Worm (Caenorhabditis elegans): ENCODE results near the gene C55A6.3.

Gene C55A6.3

DNA sequence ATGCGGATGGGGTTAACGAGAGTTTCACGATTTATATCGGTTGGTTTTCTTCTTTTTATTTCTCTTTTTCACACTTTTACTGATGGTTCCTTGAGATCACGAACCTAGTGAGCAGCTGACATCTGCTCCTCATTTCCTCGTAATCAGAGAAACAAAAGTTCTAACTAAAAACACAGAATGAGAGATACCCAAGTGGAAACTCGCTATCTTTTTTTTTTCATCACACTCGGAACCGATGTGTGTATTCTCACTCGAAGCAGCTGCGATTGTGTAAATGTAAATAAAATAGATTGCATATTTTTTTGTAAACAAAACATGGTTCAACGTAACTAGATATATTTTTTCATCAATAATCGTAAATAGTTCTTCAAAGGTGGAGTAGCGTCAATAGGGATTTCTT, 7.0 kb downstream of the C55A6.3 start:
- TF ChIP-seq nhr-28 (tag; optimal IDR thresholded peaks at IDR 0.05), result no peak
- no peak for TF ChIP-seq lin-13 (tag; optimal IDR thresholded peaks at IDR 0.05)
- TF ChIP-seq hlh-1 (tag; optimal IDR thresholded peaks at IDR 0.05), result peak; percentile 82
- peak; percentile 55 for TF ChIP-seq unc-120 (tag; optimal IDR thresholded peaks at IDR 0.05; ENCODE audit: poor library complexity, severe bottlenecking)

DNA sequence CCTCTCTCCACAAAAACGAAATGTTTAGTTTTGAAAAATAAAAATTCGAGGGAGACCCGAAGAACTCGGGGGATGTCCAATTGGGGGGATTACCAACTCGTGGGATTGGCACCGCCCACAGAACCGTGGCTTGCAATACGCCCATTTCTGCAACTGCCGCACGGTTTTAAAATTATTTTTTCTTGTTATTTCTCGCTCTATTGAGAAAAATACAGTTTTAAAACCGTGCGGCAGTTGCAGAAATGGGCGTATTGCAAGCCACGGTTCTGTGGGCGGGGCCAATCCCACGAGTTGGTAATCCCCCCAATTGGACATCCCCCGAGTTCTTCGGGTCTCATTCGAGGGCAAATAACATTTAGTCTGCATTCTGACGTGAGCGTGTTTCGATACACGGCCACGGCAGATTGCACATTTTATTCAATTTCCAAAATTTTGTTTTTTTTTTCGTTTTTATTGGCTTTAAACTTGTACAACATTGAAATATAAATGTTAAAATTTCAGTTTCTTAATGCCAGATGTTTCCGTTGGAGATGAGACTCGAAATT, 8.4 kb downstream of the C55A6.3 start, which contains the start of the genes C55A6.1 and C55A6.10:
Gene C55A6.1, minus strand, starts transcription at position 116 of the 545 bp plus-strand sequence.
Gene C55A6.10, plus strand, starts transcription at position 495 of the 545 bp plus-strand sequence.
- TF ChIP-seq nhr-237 (tag; optimal IDR thresholded peaks at IDR 0.05), result peak; percentile 10
- peak; percentile 36 for TF ChIP-seq mep-1 (tag; optimal IDR thresholded peaks at IDR 0.05)
- peak; percentile 12 for TF ChIP-seq lin-13 (tag; optimal IDR thresholded peaks at IDR 0.05)
- TF ChIP-seq cnd-1 (tag; optimal IDR thresholded peaks at IDR 0.05), result peak; percentile 25
- TF ChIP-seq drap-1 (GFP tag; optimal IDR thresholded peaks at IDR 0.05), result peak; percentile 43
- peak; percentile 1 for TF ChIP-seq hlh-1 (tag; optimal IDR thresholded peaks at IDR 0.05)
- peak; percentile 1 for TF ChIP-seq M03D4.4 (tag; optimal IDR thresholded peaks at IDR 0.05)
- peak; percentile 68 for TF ChIP-seq ces-1 (GFP tag; optimal IDR thresholded peaks at IDR 0.05)
- TF ChIP-seq lsy-2 (tag; optimal IDR thresholded peaks at IDR 0.05), result peak; percentile 31
- TF ChIP-seq sptf-1 (tag; optimal IDR thresholded peaks at IDR 0.05), result peak; percentile 41

DNA sequence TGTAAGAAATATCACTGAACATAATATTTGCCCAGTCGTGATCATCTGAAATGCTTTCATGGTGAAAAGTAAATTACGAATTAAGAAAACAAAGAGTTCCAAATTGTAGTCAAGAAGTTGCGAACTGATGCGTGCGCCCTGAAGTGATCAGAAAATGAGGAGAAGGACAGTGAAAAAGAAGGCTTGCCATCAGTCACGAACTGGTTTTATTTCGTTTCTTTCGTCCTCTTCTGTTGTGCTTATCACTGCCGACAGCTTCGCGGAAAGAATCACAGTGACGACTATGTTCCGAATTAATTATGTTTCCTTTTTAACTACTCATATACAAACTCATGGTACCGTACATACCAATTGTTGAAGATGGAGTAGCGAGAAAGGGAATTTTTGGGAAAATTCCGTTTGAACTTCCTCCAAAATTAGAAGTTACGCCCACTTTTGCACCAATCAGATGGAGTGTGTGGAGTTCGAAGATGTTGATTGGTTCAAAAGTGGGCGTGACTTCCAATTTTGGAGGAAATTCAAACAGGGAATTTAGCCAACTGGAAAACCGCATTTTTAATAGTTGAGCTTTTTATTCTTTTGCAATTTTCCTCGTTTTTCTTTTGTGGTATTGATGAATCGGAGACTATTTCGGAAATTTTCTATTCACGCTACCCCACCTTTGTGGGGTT, 10.1 kb downstream of the C55A6.3 start, which contains the start of gene C55A6.12:
Gene C55A6.12, minus strand, starts transcription at position 51 of the 671 bp plus-strand sequence.
- no peak for TF ChIP-seq unc-120 (tag; optimal IDR thresholded peaks at IDR 0.05; ENCODE audit: poor library complexity, severe bottlenecking)
- no peak for TF ChIP-seq mep-1 (tag; optimal IDR thresholded peaks at IDR 0.05)
- no peak for TF ChIP-seq lin-32 (GFP tag; optimal IDR thresholded peaks at IDR 0.05)
- TF ChIP-seq lin-13 (tag; optimal IDR thresholded peaks at IDR 0.05), result no peak
- TF ChIP-seq elt-1 (tag; optimal IDR thresholded peaks at IDR 0.05; ENCODE audit: borderline replicate concordance, insufficient read depth), result no peak
- no peak for TF ChIP-seq M03D4.4 (tag; optimal IDR thresholded peaks at IDR 0.05)
- no peak for TF ChIP-seq elt-3 (tag; optimal IDR thresholded peaks at IDR 0.05)
- no peak for TF ChIP-seq nhr-76 (tag; optimal IDR thresholded peaks at IDR 0.05)
- no peak for TF ChIP-seq bed-3 (GFP tag; optimal IDR thresholded peaks at IDR 0.05)
- TF ChIP-seq sptf-1 (tag; optimal IDR thresholded peaks at IDR 0.05), result no peak
- TF ChIP-seq drap-1 (GFP tag; optimal IDR thresholded peaks at IDR 0.05), result no peak
- no peak for TF ChIP-seq pha-4 (tag; optimal IDR thresholded peaks at IDR 0.05)
- TF ChIP-seq ceh-83 (GFP tag; optimal IDR thresholded peaks at IDR 0.05), result no peak
- TF ChIP-seq ztf-11 (tag; optimal IDR thresholded peaks at IDR 0.05), result no peak
- TF ChIP-seq lsy-2 (tag; optimal IDR thresholded peaks at IDR 0.05), result no peak
- TF ChIP-seq nhr-2 (tag; optimal IDR thresholded peaks at IDR 0.05), result no peak
- no peak for TF ChIP-seq nhr-237 (tag; optimal IDR thresholded peaks at IDR 0.05)

DNA sequence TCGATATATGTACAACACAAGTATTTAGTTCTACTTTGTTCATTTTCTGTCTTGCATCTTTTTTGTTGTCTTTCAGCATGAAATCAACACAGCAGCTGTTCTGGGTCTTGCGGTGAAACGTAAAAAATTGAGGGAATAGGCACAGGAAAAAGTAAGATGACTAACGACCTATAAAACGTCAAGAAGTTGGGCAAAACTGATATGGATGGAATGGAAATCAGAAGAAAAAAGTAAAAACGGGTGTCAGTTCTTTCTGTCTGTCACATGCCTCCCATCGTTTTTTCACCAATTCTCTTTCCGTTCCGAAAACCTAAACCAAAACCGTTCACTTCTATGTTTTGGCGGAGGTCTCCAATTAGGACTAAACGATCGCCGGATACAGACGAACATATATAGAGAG, 12.4 kb downstream of the C55A6.3 start:
- no peak for TF ChIP-seq ham-2 (GFP tag; optimal IDR thresholded peaks at IDR 0.05)
- no peak for TF ChIP-seq hlh-1 (tag; optimal IDR thresholded peaks at IDR 0.05)
- no peak for TF ChIP-seq unc-39 (tag; optimal IDR thresholded peaks at IDR 0.05)
- TF ChIP-seq nhr-28 (tag; optimal IDR thresholded peaks at IDR 0.05), result no peak
- no peak for TF ChIP-seq ztf-11 (tag; optimal IDR thresholded peaks at IDR 0.05)
- TF ChIP-seq zip-8 (tag; optimal IDR thresholded peaks at IDR 0.05), result no peak
- no peak for TF ChIP-seq flh-1 (GFP tag; optimal IDR thresholded peaks at IDR 0.05)
- TF ChIP-seq unc-62 (GFP tag; optimal IDR thresholded peaks at IDR 0.05), result no peak
- TF ChIP-seq ceh-83 (GFP tag; optimal IDR thresholded peaks at IDR 0.05), result no peak
- no peak for TF ChIP-seq sem-2 (GFP tag; optimal IDR thresholded peaks at IDR 0.05)
- TF ChIP-seq blmp-1 (tag; optimal IDR thresholded peaks at IDR 0.05), result no peak
- no peak for TF ChIP-seq ces-1 (GFP tag; optimal IDR thresholded peaks at IDR 0.05)
- TF ChIP-seq lin-13 (tag; optimal IDR thresholded peaks at IDR 0.05), result no peak
- no peak for TF ChIP-seq pha-4 (tag; optimal IDR thresholded peaks at IDR 0.05)
- no peak for TF ChIP-seq elt-1 (tag; optimal IDR thresholded peaks at IDR 0.05; ENCODE audit: borderline replicate concordance, insufficient read depth)

DNA sequence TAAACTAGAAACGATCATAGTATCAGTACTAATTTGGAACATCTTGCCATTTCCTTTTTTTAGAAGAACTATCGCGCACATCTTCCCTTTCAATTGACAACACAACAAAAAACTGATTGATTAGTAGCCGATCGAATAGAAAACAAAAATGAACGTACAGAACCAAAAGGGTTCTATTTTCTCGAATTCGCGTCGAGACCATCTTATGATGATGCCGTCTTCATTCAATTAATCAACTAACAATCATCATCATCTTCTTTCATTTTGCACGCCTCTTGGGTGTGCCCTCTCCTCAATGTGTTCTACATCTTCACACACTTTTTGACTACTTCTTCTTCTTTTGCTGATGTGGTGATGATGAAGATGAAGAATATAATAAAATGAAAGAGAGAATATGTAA, 13.5 kb downstream of the C55A6.3 start:
- TF ChIP-seq ces-1 (GFP tag; optimal IDR thresholded peaks at IDR 0.05), result no peak

All from whole organism, mixed stage, embryonic.